Fruit fly (Drosophila melanogaster) whole organism, wandering third instar larva: ENCODE measurements around the gene Rpp14b.

Experiments used
- CrebA ChIP-seq: fragments of 200-800 bp; sonication (Bioruptor generic); optimal IDR thresholded peaks from 2 replicates; lab custom pipeline; 2016; ENCODE audit warnings: missing biosample characterization, mild to moderate bottlenecking, missing genetic modification characterization, borderline replicate concordance
- GATAd ChIP-seq: sonication (Bioruptor generic); optimal IDR thresholded peaks from 2 replicates; lab custom pipeline; 2016; ENCODE audit warnings: missing biosample characterization, missing genetic modification characterization
- Hr83 ChIP-seq: fragments of 200-300 bp; sonication (Bioruptor generic); optimal IDR thresholded peaks from 2 replicates; lab custom pipeline; 2016; ENCODE audit warnings: missing biosample characterization, mild to moderate bottlenecking, missing genetic modification characterization, moderate library complexity; ENCODE audit not compliant: poor library complexity, severe bottlenecking
- dmrt93B ChIP-seq: fragments of 200-800 bp; sonication (Bioruptor generic); optimal IDR thresholded peaks from 2 replicates; lab custom pipeline; 2018; ENCODE audit warnings: missing biosample characterization, mild to moderate bottlenecking, missing genetic modification characterization
- fru ChIP-seq: fragments of 200-800 bp; sonication (Bioruptor generic); optimal IDR thresholded peaks from 3 replicates; lab custom pipeline; 2016; ENCODE audit warnings: missing biosample characterization, mild to moderate bottlenecking, missing genetic modification characterization
- pan ChIP-seq: fragments of >200 bp; optimal IDR thresholded peaks from 2 replicates; lab custom pipeline; 2017
- tai ChIP-seq: sonication (Bioruptor generic); optimal IDR thresholded peaks from 2 replicates; lab custom pipeline; 2016; ENCODE audit warnings: missing biosample characterization, missing genetic modification characterization

- TF ChIP-seq pan (lab: Kevin White, UChicago) = no peak
- no peak for TF ChIP-seq tai
- no peak for TF ChIP-seq dmrt93B (GFP tag; lab: Kevin White, UChicago)
- no peak for TF ChIP-seq CrebA (GFP tag; lab: Kevin White, UChicago)
- peak; percentile 13 for TF ChIP-seq fru (GFP tag; lab: Kevin White, UChicago)
- no peak for TF ChIP-seq Hr83 (GFP tag; lab: Kevin White, UChicago)
- TF ChIP-seq GATAd (GFP tag; lab: Kevin White, UChicago) = no peak
These were observed 39.6 kb downstream of the Rpp14b start for dm6 chr3R:30095381-30095780.
